Fruit fly (Drosophila melanogaster): Measurements from ENCODE around the gene CG45544.

DNA sequence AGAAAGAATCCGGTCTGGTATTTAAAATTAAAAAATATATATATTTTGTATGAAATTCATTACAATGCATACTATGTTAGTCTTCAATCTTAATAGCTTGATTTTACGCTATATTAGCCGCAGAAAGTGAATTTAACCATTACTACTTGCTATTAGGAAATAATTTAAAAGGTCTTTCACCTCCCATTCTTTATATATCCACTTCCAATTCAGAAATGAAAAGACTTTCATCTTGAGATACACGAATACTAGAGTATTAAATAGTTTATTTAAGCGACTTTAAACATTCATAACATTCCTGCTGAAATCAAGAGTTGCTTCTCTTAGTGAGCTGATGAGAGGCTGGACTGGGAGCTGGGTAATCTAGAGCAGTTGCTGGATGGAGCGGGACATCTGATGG lies 11.6 kb upstream of the CG45544 start, which contains the start of gene CG31445:
- TF ChIP-seq GATAd (GFP tag; optimal IDR thresholded peaks at IDR 0.05) (no peak), psq (GFP tag; optimal IDR thresholded peaks at IDR 0.05) (no peak), h (GFP tag; optimal IDR thresholded peaks at IDR 0.05) (no peak), Dif (GFP tag; optimal IDR thresholded peaks at IDR 0.05; ENCODE audit: partially characterized antibody) (no peak), lola (GFP tag; optimal IDR thresholded peaks at IDR 0.05) (no peak), fru (GFP tag; optimal IDR thresholded peaks at IDR 0.05) (no peak), CG32264 (GFP tag; optimal IDR thresholded peaks at IDR 0.05) (no peak), jim (GFP tag; optimal IDR thresholded peaks at IDR 0.05) (no peak), dl (GFP tag; optimal IDR thresholded peaks at IDR 0.05; ENCODE audit: insufficient read depth in 1 of 2, partially characterized antibody in 2 of 2) (no peak), sage (GFP tag; optimal IDR thresholded peaks at IDR 0.05) (no peak), rgr (GFP tag; optimal IDR thresholded peaks at IDR 0.05) (no peak), ey (GFP tag; optimal IDR thresholded peaks at IDR 0.05) (no peak), usp (GFP tag; optimal IDR thresholded peaks at IDR 0.05) (no peak)

All from whole organism, wandering third instar larva.